Fruit fly (Drosophila melanogaster): ENCODE data around the gene kst.
A peak's percentile ranks its signal among the peaks of the same experiment; 100 is the strongest.

kst gene

DNA sequence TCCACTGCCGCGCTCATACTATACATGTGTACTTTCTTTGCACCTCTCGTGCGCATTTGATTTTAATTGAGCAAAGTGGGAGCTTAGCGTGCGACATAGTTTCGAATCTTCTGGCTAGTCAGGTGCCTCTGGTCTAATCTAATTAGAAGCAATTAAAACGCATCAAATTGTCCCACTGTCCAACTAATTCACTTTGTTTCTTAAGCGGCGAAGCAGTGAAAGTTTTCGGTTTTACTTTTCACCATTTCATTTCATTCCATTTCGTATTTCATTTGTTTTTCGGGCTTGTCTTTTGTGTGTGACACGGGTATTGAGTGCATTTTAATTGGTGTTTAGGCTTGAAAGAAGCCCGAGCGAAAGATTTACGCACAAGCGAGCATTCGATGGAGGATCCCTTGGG is 15.9 kb downstream of the kst start:
- TF ChIP-seq OdsH (GFP tag; optimal IDR thresholded peaks at IDR 0.05) (no peak), Blimp-1 (GFP tag; optimal IDR thresholded peaks at IDR 0.05) (peak; percentile 44), Ets96B (tag; optimal IDR thresholded peaks at IDR 0.05) (no peak), CG6808 (GFP tag; optimal IDR thresholded peaks at IDR 0.05) (no peak), CG8632 (GFP tag; optimal IDR thresholded peaks at IDR 0.05) (no peak)

DNA sequence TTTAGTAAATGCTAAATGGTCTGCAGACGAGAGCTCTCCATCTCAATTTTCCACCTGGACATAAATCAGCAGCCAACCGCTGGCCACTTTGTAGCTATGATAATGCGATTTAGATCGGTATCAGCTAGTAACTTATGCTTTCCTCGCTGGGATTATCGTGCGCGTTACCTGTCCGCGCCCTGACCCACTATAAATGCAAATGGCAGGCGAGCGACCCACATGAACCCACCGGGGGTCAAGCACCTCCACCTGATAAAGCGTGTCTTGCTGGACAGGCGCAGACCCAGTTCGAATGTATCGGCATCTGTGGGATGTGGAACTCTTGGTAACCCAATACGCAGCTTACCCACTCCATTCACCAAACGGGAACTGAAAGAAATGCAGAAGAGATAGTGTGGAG is 16.6 kb downstream of the kst start:
- TF ChIP-seq CG6163 (GFP tag; IDR thresholded peaks at IDR 0.05) (no peak), Sox15 (GFP tag; optimal IDR thresholded peaks at IDR 0.05) (no peak), svp (GFP tag) (peak; percentile 77)

DNA sequence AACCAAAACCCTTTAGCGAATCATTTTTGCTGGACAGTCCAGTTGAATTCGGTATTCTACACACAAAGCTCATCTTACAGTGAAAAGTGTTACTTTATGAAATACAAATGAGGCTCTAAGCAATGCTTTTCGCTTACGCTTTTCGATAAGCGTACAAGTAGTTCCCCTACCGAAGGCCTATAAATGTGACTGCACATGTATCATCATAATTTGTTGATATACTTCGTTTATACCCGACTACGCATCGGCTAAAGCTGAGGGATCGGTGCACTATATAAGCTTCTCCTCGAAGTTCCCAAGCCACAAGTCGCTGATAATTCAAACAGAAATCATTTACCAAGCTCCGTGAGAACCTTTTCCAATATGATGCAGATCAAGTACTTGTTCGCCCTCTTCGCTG is 32.6 kb downstream of the kst start, which contains the start of gene Drs:
Gene Drs, plus strand, starts transcription at position 301 of the 400 bp plus-strand sequence.
- TF ChIP-seq CG3919 (GFP tag; optimal IDR thresholded peaks at IDR 0.05) (no peak), svp (GFP tag) (no peak), CG10631 (GFP tag; optimal IDR thresholded peaks at IDR 0.05) (no peak), dsx (GFP tag; optimal IDR thresholded peaks at IDR 0.05; ENCODE audit: poor library complexity, severe bottlenecking) (no peak), eg (GFP tag; IDR thresholded peaks at IDR 0.05) (no peak), esn (GFP tag; optimal IDR thresholded peaks at IDR 0.05) (no peak)

DNA sequence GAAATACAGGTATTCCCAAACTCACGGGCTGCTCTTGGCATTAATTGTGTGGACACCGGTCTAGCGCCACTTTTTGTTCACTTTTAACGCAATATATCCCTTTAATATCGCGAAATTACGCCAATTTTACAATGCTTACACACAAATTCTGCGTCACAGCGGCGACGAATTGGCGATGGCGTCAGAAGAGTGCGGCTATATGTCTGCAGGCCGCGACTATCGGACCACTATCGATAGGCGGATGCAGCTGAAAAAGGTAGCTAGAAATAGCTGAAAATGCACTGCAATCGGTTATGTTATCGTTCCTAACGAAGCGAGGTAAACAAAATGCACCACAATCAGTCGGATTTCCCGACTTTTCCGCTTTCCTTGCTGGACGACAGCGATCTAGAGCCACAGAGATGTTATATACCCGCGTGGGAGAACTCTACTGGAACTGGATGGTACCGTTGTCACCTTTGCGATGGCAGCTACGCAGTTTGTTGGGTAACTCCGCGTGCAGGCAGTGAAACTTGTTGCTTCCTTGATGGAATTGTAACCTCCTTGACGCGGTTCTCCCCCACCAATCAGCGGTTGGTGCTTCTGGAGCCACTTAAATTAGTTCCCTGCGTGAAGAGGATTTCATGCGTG is 37.4 kb downstream of the kst start, which contains the start of the genes Ythdc1 and CG12010:
Gene Ythdc1, minus strand, starts transcription at position 177 of the 630 bp plus-strand sequence.
Gene CG12010, plus strand, starts transcription at position 289 of the 630 bp plus-strand sequence.
- TF ChIP-seq Ets96B (tag; optimal IDR thresholded peaks at IDR 0.05) = no peak
- no peak for TF ChIP-seq CG11902 (GFP tag; optimal IDR thresholded peaks at IDR 0.05)
- no peak for TF ChIP-seq salr (GFP tag; optimal IDR thresholded peaks at IDR 0.05)
- peak; percentile 52 for TF ChIP-seq svp (GFP tag)
- TF ChIP-seq fkh (GFP tag; optimal IDR thresholded peaks at IDR 0.05) = peak; percentile 83
- TF ChIP-seq CG6854 (GFP tag; optimal IDR thresholded peaks at IDR 0.05) = no peak
- TF ChIP-seq esn (GFP tag; optimal IDR thresholded peaks at IDR 0.05) = no peak
- TF ChIP-seq CG3032 (tag; optimal IDR thresholded peaks at IDR 0.05) = peak; percentile 20

DNA sequence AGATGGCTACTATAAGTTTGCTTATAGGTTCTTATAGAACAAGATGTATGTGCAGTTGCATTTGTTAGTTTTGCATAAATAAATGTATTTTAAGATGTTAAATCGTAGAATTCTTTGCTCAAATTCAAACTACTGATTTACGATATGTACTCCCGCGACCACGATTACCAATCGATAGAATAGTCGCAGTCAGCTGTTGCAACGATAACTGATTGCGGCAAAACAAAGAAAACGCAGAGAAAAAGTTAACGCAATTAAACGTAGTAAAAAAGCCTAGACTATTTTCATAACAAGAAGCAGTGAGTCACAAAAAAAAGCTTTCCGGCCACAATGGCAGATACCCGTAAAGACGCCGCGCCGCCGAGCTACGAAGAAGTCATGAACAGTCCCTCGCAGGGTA is 39.9 kb downstream of the kst start, which contains the start of gene CG12012:
Gene CG12012, plus strand, starts transcription at position 207 of the 400 bp plus-strand sequence.
- TF ChIP-seq Eip78C (GFP tag) (no peak), Sox14 (GFP tag; optimal IDR thresholded peaks at IDR 0.05) (peak; percentile 90)

DNA sequence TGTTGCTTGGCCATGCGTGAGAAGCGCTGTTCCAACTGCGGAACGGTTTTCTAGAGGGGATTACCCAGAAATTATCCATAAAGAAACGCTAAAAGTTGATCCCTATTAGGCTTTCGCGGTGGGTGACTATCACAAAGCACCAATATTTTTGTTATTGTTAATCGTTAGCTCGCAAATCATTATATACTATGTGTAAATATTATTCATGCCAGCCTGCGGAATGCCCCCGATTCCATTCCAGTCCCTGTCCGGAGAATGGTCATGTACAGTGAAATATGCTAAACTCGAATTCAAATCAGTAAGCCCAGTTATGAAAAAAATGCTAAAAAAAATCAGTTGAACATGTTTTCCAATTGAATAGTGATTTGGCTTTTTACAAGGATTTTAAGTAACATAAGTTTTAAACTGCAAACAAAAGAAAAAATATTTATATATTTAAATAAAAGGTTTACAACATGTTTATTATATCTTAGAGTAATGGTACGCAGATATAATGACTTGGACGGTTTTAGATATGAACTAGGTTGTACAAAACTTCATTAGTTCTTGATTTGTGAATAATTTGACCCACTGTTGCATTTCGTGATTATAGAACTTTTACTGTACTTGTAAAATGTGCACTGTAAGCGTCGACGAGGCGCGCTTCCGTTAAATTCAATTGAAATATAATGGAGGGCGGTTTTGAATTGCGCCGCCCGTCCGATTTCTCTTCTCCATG is 40.7 kb downstream of the kst start:
- TF ChIP-seq Eip75B (GFP tag; optimal IDR thresholded peaks at IDR 0.05) (no peak), CG15336 (GFP tag; IDR thresholded peaks at IDR 0.05) (no peak), Met (GFP tag; optimal IDR thresholded peaks at IDR 0.05) (no peak), achi (GFP tag; optimal IDR thresholded peaks at IDR 0.05) (no peak), CG10669 (GFP tag; optimal IDR thresholded peaks at IDR 0.05) (no peak), CG11902 (GFP tag; optimal IDR thresholded peaks at IDR 0.05) (no peak), net (GFP tag; optimal IDR thresholded peaks at IDR 0.05) (no peak), Eip93F (GFP tag; optimal IDR thresholded peaks at IDR 0.05) (no peak), CG16779 (tag; optimal IDR thresholded peaks at IDR 0.05) (no peak), OdsH (GFP tag; optimal IDR thresholded peaks at IDR 0.05) (no peak), CG8319 (GFP tag; optimal IDR thresholded peaks at IDR 0.05) (no peak), Sox102F (GFP tag; optimal IDR thresholded peaks at IDR 0.05) (no peak), fd59A (GFP tag; optimal IDR thresholded peaks at IDR 0.05) (no peak), CG3032 (tag; optimal IDR thresholded peaks at IDR 0.05) (no peak)

All from whole organism, prepupa.